Worm (Caenorhabditis elegans): ENCODE data around the gene dsc-1.

Gene dsc-1

ce11 chrX:15006847-15007358, 27.7 kb downstream of the dsc-1 start, which contains the start of gene ergi-2:
TSS of gene ergi-2 (minus strand) at chrX:15007308.
- TF ChIP-seq lsy-2 (tag; optimal IDR thresholded peaks at IDR 0.05): peak in 1 of 2 experiments; percentile 22
- no peak for TF ChIP-seq php-3 (GFP tag; IDR thresholded peaks at IDR 0.05)
- no peak for TF ChIP-seq skn-1 (tag; optimal IDR thresholded peaks at IDR 0.05)
- TF ChIP-seq nhr-42 (GFP tag; IDR thresholded peaks at IDR 0.05): no peak
- peak; percentile 22 for TF ChIP-seq mep-1 (tag; optimal IDR thresholded peaks at IDR 0.05)
- no peak for TF ChIP-seq fkh-10 (GFP tag; optimal IDR thresholded peaks at IDR 0.05)
- peak; percentile 40; the same call in 1 of the 2 replicates for TF ChIP-seq hmg-1.1 (GFP tag; IDR thresholded peaks at IDR 0.05)
- TF ChIP-seq dpl-1 (GFP tag; optimal IDR thresholded peaks at IDR 0.05): peak; percentile 5
- peak; percentile 23 for TF ChIP-seq hlh-11 (tag; optimal IDR thresholded peaks at IDR 0.05)
- TF ChIP-seq Y5F2A.4 (GFP tag; optimal IDR thresholded peaks at IDR 0.05): no peak
- TF ChIP-seq hlh-30 (tag; optimal IDR thresholded peaks at IDR 0.05; ENCODE audit: insufficient read depth): peak; percentile 19
- TF ChIP-seq nhr-6 (tag; optimal IDR thresholded peaks at IDR 0.05): peak; percentile 12
- TF ChIP-seq dve-1 (tag; optimal IDR thresholded peaks at IDR 0.05; ENCODE audit: insufficient read depth): peak; percentile 1
- TF ChIP-seq mes-2 (tag; optimal IDR thresholded peaks at IDR 0.05; ENCODE audit: poor library complexity, severe bottlenecking): peak; percentile 57
- no peak for TF ChIP-seq ceh-44 (GFP tag; IDR thresholded peaks at IDR 0.05)

ce11 chrX:15003891-15004550, 30.6 kb downstream of the dsc-1 start, which contains the start of gene slc-25A18.1:
TSS of gene slc-25A18.1 (minus strand) at chrX:15003941.
- TF ChIP-seq snpc-4 (tag; optimal IDR thresholded peaks at IDR 0.05) (no peak), nhr-48 (tag; optimal IDR thresholded peaks at IDR 0.05) (no peak), nhr-42 (GFP tag; IDR thresholded peaks at IDR 0.05) (no peak), nhr-237 (tag; optimal IDR thresholded peaks at IDR 0.05) (no peak), dmd-6 (GFP tag; IDR thresholded peaks at IDR 0.05) (peak; percentile 17; the same call in 1 of the 2 replicates), nhr-25 (tag; optimal IDR thresholded peaks at IDR 0.05; ENCODE audit: borderline replicate concordance, insufficient read depth) (no peak), lin-38 (GFP tag; IDR thresholded peaks at IDR 0.05) (no peak), pqm-1 (tag; optimal IDR thresholded peaks at IDR 0.05) (peak; percentile 58), lin-1 (GFP tag; IDR thresholded peaks at IDR 0.05) (no peak), lsy-2 (tag; optimal IDR thresholded peaks at IDR 0.05) (no peak), jun-1 (tag; optimal IDR thresholded peaks at IDR 0.05) (no peak)

- TF ChIP-seq saeg-2 (GFP tag; IDR thresholded peaks at IDR 0.05) (no peak), daf-12 (tag; optimal IDR thresholded peaks at IDR 0.05) (no peak), Y5F2A.4 (GFP tag; optimal IDR thresholded peaks at IDR 0.05) (no peak), fos-1 (tag; optimal IDR thresholded peaks at IDR 0.05) (no peak), vab-7 (GFP tag; IDR thresholded peaks at IDR 0.05) (no peak), F26F4.8 (GFP tag; conservative IDR thresholded peaks at IDR 0.05) (no peak), dmd-9 (GFP tag; IDR thresholded peaks at IDR 0.05) (no peak), sdz-12 (GFP tag; optimal IDR thresholded peaks at IDR 0.05) (no peak), ceh-20 (GFP tag; IDR thresholded peaks at IDR 0.05) (no peak), T26A8.4 (GFP tag; IDR thresholded peaks at IDR 0.05) (no peak), nhr-111 (GFP tag; optimal IDR thresholded peaks at IDR 0.05) (no peak), nhr-28 (tag; optimal IDR thresholded peaks at IDR 0.05) (no peak), mdl-1 (tag; optimal IDR thresholded peaks at IDR 0.05) (no peak)
Measured at ce11 chrX:14999101-14999500, 35.5 kb downstream of the dsc-1 start, which contains the start of gene cutl-3. TSS of gene cutl-3 (minus strand) at chrX:14999201.

Data from whole organism, L4 larva.